Fruit fly (Drosophila melanogaster): Measurements from ENCODE around the gene CG14352.
A peak's percentile ranks its signal among the peaks of the same experiment; 100 is the strongest.

CG14352 gene

dm6 chr2L:1617712-1618111, 6.5 kb downstream of the CG14352 start:
- TF ChIP-seq CrebA (GFP tag; optimal IDR thresholded peaks at IDR 0.05; ENCODE audit: borderline replicate concordance) (no peak), pan (optimal IDR thresholded peaks at IDR 0.05) (no peak), br (GFP tag; optimal IDR thresholded peaks at IDR 0.05) (no peak), h (GFP tag; optimal IDR thresholded peaks at IDR 0.05) (no peak), dsf (GFP tag; optimal IDR thresholded peaks at IDR 0.05; ENCODE audit: borderline replicate concordance) (no peak)

- TF ChIP-seq tai (GFP tag; optimal IDR thresholded peaks at IDR 0.05), result no peak
- no peak for TF ChIP-seq N (GFP tag; optimal IDR thresholded peaks at IDR 0.05)
- no peak for TF ChIP-seq dmrt93B (GFP tag; optimal IDR thresholded peaks at IDR 0.05)
- TF ChIP-seq CG9705 (GFP tag; optimal IDR thresholded peaks at IDR 0.05), result no peak
- TF ChIP-seq usp (GFP tag; optimal IDR thresholded peaks at IDR 0.05), result no peak
- TF ChIP-seq brk (GFP tag; optimal IDR thresholded peaks at IDR 0.05), result no peak
- no peak for TF ChIP-seq br (GFP tag; optimal IDR thresholded peaks at IDR 0.05)
These were observed 7.5 kb downstream of the CG14352 start for dm6 chr2L:1618696-1619095.

- peak; percentile 9 for TF ChIP-seq sv (GFP tag; optimal IDR thresholded peaks at IDR 0.05)
- no peak for TF ChIP-seq Vsx2 (GFP tag; optimal IDR thresholded peaks at IDR 0.05; ENCODE audit: partially characterized antibody)
These were observed 8.0 kb downstream of the CG14352 start for dm6 chr2L:1619191-1619590.

dm6 chr2L:1620797-1621196, 9.6 kb downstream of the CG14352 start:
- TF ChIP-seq h (GFP tag; optimal IDR thresholded peaks at IDR 0.05), result no peak
- no peak for TF ChIP-seq dsf (GFP tag; optimal IDR thresholded peaks at IDR 0.05; ENCODE audit: borderline replicate concordance)
- TF ChIP-seq woc (GFP tag; optimal IDR thresholded peaks at IDR 0.05), result no peak
- TF ChIP-seq lola (GFP tag; optimal IDR thresholded peaks at IDR 0.05), result no peak
- TF ChIP-seq Myc (optimal IDR thresholded peaks at IDR 0.05), result no peak
- no peak for TF ChIP-seq GATAd (GFP tag; optimal IDR thresholded peaks at IDR 0.05)
- TF ChIP-seq sage (GFP tag; optimal IDR thresholded peaks at IDR 0.05), result no peak
- TF ChIP-seq sv (GFP tag; optimal IDR thresholded peaks at IDR 0.05), result peak; percentile 12

- TF ChIP-seq Vsx2 (GFP tag; optimal IDR thresholded peaks at IDR 0.05; ENCODE audit: partially characterized antibody) (no peak), Abd-B (GFP tag; optimal IDR thresholded peaks at IDR 0.05) (no peak), Hr78 (GFP tag; optimal IDR thresholded peaks at IDR 0.05) (no peak), HLH106 (tag; optimal IDR thresholded peaks at IDR 0.05) (peak; percentile 54), sage (GFP tag; optimal IDR thresholded peaks at IDR 0.05) (no peak), Mio (GFP tag; optimal IDR thresholded peaks at IDR 0.05) (no peak), psq (GFP tag; optimal IDR thresholded peaks at IDR 0.05) (no peak), fru (GFP tag; optimal IDR thresholded peaks at IDR 0.05) (peak; percentile 53), lola (GFP tag; optimal IDR thresholded peaks at IDR 0.05) (no peak), OdsH (GFP tag; optimal IDR thresholded peaks at IDR 0.05) (peak; percentile 23), dsf (GFP tag; optimal IDR thresholded peaks at IDR 0.05; ENCODE audit: borderline replicate concordance) (no peak), ey (GFP tag; optimal IDR thresholded peaks at IDR 0.05) (peak; percentile 32), Myc (optimal IDR thresholded peaks at IDR 0.05) (no peak), CG32264 (GFP tag; optimal IDR thresholded peaks at IDR 0.05) (no peak), foxo (GFP tag; optimal IDR thresholded peaks at IDR 0.05) (peak in 1 of 2 experiments; percentile 53), rgr (GFP tag; optimal IDR thresholded peaks at IDR 0.05) (peak; percentile 47), brk (GFP tag; optimal IDR thresholded peaks at IDR 0.05) (no peak), CG9705 (GFP tag; optimal IDR thresholded peaks at IDR 0.05) (no peak), pan (optimal IDR thresholded peaks at IDR 0.05) (no peak), N (GFP tag; optimal IDR thresholded peaks at IDR 0.05) (no peak), Rel (GFP tag; optimal IDR thresholded peaks at IDR 0.05) (no peak), Rel (tag; optimal IDR thresholded peaks at IDR 0.05) (no peak), Hr83 (GFP tag; optimal IDR thresholded peaks at IDR 0.05; ENCODE audit: poor library complexity, severe bottlenecking) (no peak), h (GFP tag; optimal IDR thresholded peaks at IDR 0.05) (peak; percentile 38), tai (GFP tag; optimal IDR thresholded peaks at IDR 0.05) (no peak), Dif (GFP tag; optimal IDR thresholded peaks at IDR 0.05; ENCODE audit: partially characterized antibody) (no peak), Dfd (GFP tag; optimal IDR thresholded peaks at IDR 0.05) (no peak), Sp1 (GFP tag; optimal IDR thresholded peaks at IDR 0.05) (peak; percentile 39), dl (GFP tag; optimal IDR thresholded peaks at IDR 0.05; ENCODE audit: insufficient read depth in 1 of 2, partially characterized antibody in 2 of 2) (no peak), CrebA (GFP tag; optimal IDR thresholded peaks at IDR 0.05; ENCODE audit: borderline replicate concordance) (no peak), dmrt93B (GFP tag; optimal IDR thresholded peaks at IDR 0.05) (peak; percentile 24), Hnf4 (GFP tag; optimal IDR thresholded peaks at IDR 0.05) (no peak), sv (GFP tag; optimal IDR thresholded peaks at IDR 0.05) (peak; percentile 37), br (GFP tag; optimal IDR thresholded peaks at IDR 0.05) (peak; percentile 26), woc (GFP tag; optimal IDR thresholded peaks at IDR 0.05) (no peak), Jra (GFP tag; optimal IDR thresholded peaks at IDR 0.05) (no peak), GATAd (GFP tag; optimal IDR thresholded peaks at IDR 0.05) (no peak), usp (GFP tag; optimal IDR thresholded peaks at IDR 0.05) (no peak), jim (GFP tag; optimal IDR thresholded peaks at IDR 0.05) (no peak)
These were observed 13.5 kb downstream of the CG14352 start for dm6 chr2L:1624750-1625149.

Measured in whole organism, wandering third instar larva.